Fruit fly (Drosophila melanogaster): Measurements from ENCODE around the gene CG46281.
A peak's percentile ranks its signal among the peaks of the same experiment; 100 is the strongest.

Gene CG46281

dm6 chr3R:13015811-13016766 lies 14.0 kb downstream of the CG46281 start (continued):
- TF ChIP-seq Fer1 (GFP tag; optimal IDR thresholded peaks at IDR 0.05) = no peak
- TF ChIP-seq MBD-R2 (GFP tag; IDR thresholded peaks at IDR 0.05) = no peak
- 0 out of 3 replicates have a peak, but pooled peaks have one; percentile 12 for TF ChIP-seq CG17361 (GFP tag; IDR thresholded peaks at IDR 0.05)
- no peak for TF ChIP-seq Hr51 (GFP tag; optimal IDR thresholded peaks at IDR 0.05)
- no peak for TF ChIP-seq tin (GFP tag; optimal IDR thresholded peaks at IDR 0.05)
- TF ChIP-seq ftz-f1 (GFP tag; optimal IDR thresholded peaks at IDR 0.05) = no peak
- no peak for TF ChIP-seq nerfin-1 (tag; optimal IDR thresholded peaks at IDR 0.05)
- no peak for TF ChIP-seq Sin3A (optimal IDR thresholded peaks at IDR 0.05)
- no peak for TF ChIP-seq pnt (GFP tag; optimal IDR thresholded peaks at IDR 0.05)
- no peak for TF ChIP-seq Dad (GFP tag; optimal IDR thresholded peaks at IDR 0.05)
- no peak for TF ChIP-seq Nf-YC (tag; optimal IDR thresholded peaks at IDR 0.05)
- TF ChIP-seq slbo (GFP tag; IDR thresholded peaks at IDR 0.05) = no peak
- TF ChIP-seq CG31388 (GFP tag; optimal IDR thresholded peaks at IDR 0.05) = no peak
- peak; percentile 78 for TF ChIP-seq ewg (GFP tag; optimal IDR thresholded peaks at IDR 0.05)
- peak; percentile 5 for TF ChIP-seq grau (tag; optimal IDR thresholded peaks at IDR 0.05)
- no peak for TF ChIP-seq CG11247 (GFP tag; IDR thresholded peaks at IDR 0.05)
- peak; percentile 7 for TF ChIP-seq CG12155 (GFP tag; optimal IDR thresholded peaks at IDR 0.05)
- TF ChIP-seq otp (GFP tag; IDR thresholded peaks at IDR 0.05) = no peak
- no peak for TF ChIP-seq Poxn (GFP tag; IDR thresholded peaks at IDR 0.05)
- TF ChIP-seq unpg (GFP tag; optimal IDR thresholded peaks at IDR 0.05) = no peak
- TF ChIP-seq Fer2 (tag; optimal IDR thresholded peaks at IDR 0.05) = no peak
- TF ChIP-seq lola (GFP tag; optimal IDR thresholded peaks at IDR 0.05) = no peak
- TF ChIP-seq CG18476 (GFP tag; optimal IDR thresholded peaks at IDR 0.05) = no peak
- no peak for TF ChIP-seq CG9727 (GFP tag; optimal IDR thresholded peaks at IDR 0.05)
- peak; percentile 16 to 46 for TF ChIP-seq Pdp1 (GFP tag; optimal IDR thresholded peaks at IDR 0.05)
- TF ChIP-seq NC2β (GFP tag; optimal IDR thresholded peaks at IDR 0.05) = no peak
- TF ChIP-seq CG33213 (GFP tag; optimal IDR thresholded peaks at IDR 0.05) = no peak
- no peak for TF ChIP-seq Atf3 (GFP tag; optimal IDR thresholded peaks at IDR 0.05)
- no peak for TF ChIP-seq CG10462 (GFP tag; optimal IDR thresholded peaks at IDR 0.05)
- no peak for TF ChIP-seq CG11695 (GFP tag; IDR thresholded peaks at IDR 0.05)
- no peak for TF ChIP-seq CG1832 (GFP tag; optimal IDR thresholded peaks at IDR 0.05)
- TF ChIP-seq ase (GFP tag; IDR thresholded peaks at IDR 0.05) = no peak
- TF ChIP-seq bowl (GFP tag; IDR thresholded peaks at IDR 0.05) = no peak
- TF ChIP-seq Hr3 (GFP tag; optimal IDR thresholded peaks at IDR 0.05) = no peak
- no peak for TF ChIP-seq CG7963 (GFP tag; IDR thresholded peaks at IDR 0.05; ENCODE audit: partially characterized antibody)
- TF ChIP-seq Dip3 (GFP tag; optimal IDR thresholded peaks at IDR 0.05) = no peak
- peak; percentile 22 for TF ChIP-seq gem (tag; optimal IDR thresholded peaks at IDR 0.05)
- TF ChIP-seq odd (GFP tag; optimal IDR thresholded peaks at IDR 0.05) = no peak
- no peak for TF ChIP-seq ab (GFP tag; optimal IDR thresholded peaks at IDR 0.05)
- no peak for TF ChIP-seq gro (GFP tag; optimal IDR thresholded peaks at IDR 0.05)
- TF ChIP-seq CG7271 (tag; optimal IDR thresholded peaks at IDR 0.05) = no peak
- TF ChIP-seq Sox100B (GFP tag; optimal IDR thresholded peaks at IDR 0.05) = no peak
- peak; percentile 69 for TF ChIP-seq cg (GFP tag; optimal IDR thresholded peaks at IDR 0.05)
- TF ChIP-seq Dp (GFP tag; optimal IDR thresholded peaks at IDR 0.05) = no peak
- TF ChIP-seq mld (GFP tag; IDR thresholded peaks at IDR 0.05; ENCODE audit: partially characterized antibody) = no peak
- no peak for TF ChIP-seq CG18262 (tag; optimal IDR thresholded peaks at IDR 0.05)
- no peak for TF ChIP-seq CG8281 (tag; optimal IDR thresholded peaks at IDR 0.05)
- no peak for TF ChIP-seq CG9797 (GFP tag; optimal IDR thresholded peaks at IDR 0.05)
- TF ChIP-seq mirr (GFP tag; optimal IDR thresholded peaks at IDR 0.05) = peak; percentile 31

Data from whole organism, embryonic.